Worm (Caenorhabditis elegans) whole organism, L4/young adult: ENCODE measurements around the gene hmp-1.

Source experiments
- W03F9.2 ChIP-seq: fragments of 150-350 bp; optimal IDR thresholded peaks from 2 replicates; lab custom pipeline; 2014; ENCODE audit warnings: missing biosample characterization, missing genetic modification characterization
- dao-5 ChIP-seq: sonication (generic microtip); optimal IDR thresholded peaks from 2 replicates; lab custom pipeline; 2016; ENCODE audit warnings: missing genotype, missing genetic modification characterization, moderate library complexity, missing compliant biosample characterization
- him-1 ChIP-seq: sonication (generic microtip); optimal IDR thresholded peaks from 2 replicates; lab custom pipeline; 2016; ENCODE audit warnings: missing genotype, missing genetic modification reagents, missing genetic modification characterization, missing compliant biosample characterization

hmp-1 gene

ce11 chrV:11900127-11900526, 54.5 kb downstream of the hmp-1 start:
- TF ChIP-seq W03F9.2 (tag; lab: Kevin White, UChicago) (no peak), dao-5 (tag; lab: Kevin White, UChicago) (no peak), him-1 (tag; lab: Kevin White, UChicago) (no peak)

ce11 chrV:11901260-11901659, 55.6 kb downstream of the hmp-1 start:
- TF ChIP-seq him-1 (tag; lab: Kevin White, UChicago) (no peak), W03F9.2 (tag; lab: Kevin White, UChicago) (no peak)
